Worm (Caenorhabditis elegans): ENCODE measurements around the gene glb-17.
"Not testable (repeated sequence)": the region's sequence is repeated elsewhere in the genome, so short reads cannot be mapped to it uniquely, and the experiment has no call there.

Gene glb-17

ce11 chrX:9576928-9577327 lies at the start of gene glb-17:
TSS of gene glb-17 (minus strand) at chrX:9577028.
- TF ChIP-seq lsy-12 (tag; optimal IDR thresholded peaks at IDR 0.05) = no peak
- no peak for TF ChIP-seq nhr-237 (tag; optimal IDR thresholded peaks at IDR 0.05)
- TF ChIP-seq fkh-2 (tag; optimal IDR thresholded peaks at IDR 0.05) = no peak
- no peak for TF ChIP-seq elt-2 (tag; optimal IDR thresholded peaks at IDR 0.05)
- no peak for TF ChIP-seq nhr-23 (tag; optimal IDR thresholded peaks at IDR 0.05)
- no peak for TF ChIP-seq nhr-12 (tag; optimal IDR thresholded peaks at IDR 0.05)
- no peak for TF ChIP-seq unc-62 (GFP tag; optimal IDR thresholded peaks at IDR 0.05)
- TF ChIP-seq sea-2 (GFP tag; optimal IDR thresholded peaks at IDR 0.05) = no peak
- no peak for TF ChIP-seq ztf-4 (tag; optimal IDR thresholded peaks at IDR 0.05)
- TF ChIP-seq ZK546.5 (tag; optimal IDR thresholded peaks at IDR 0.05) = no peak
- TF ChIP-seq pha-4 (tag; optimal IDR thresholded peaks at IDR 0.05) = no peak
- TF ChIP-seq mml-1 (tag; optimal IDR thresholded peaks at IDR 0.05) = no peak
- TF ChIP-seq elt-1 (tag; optimal IDR thresholded peaks at IDR 0.05) = no peak
- TF ChIP-seq jun-1 (tag; optimal IDR thresholded peaks at IDR 0.05) = no peak
- no peak for TF ChIP-seq ceh-9 (tag; optimal IDR thresholded peaks at IDR 0.05)
- no peak for TF ChIP-seq nhr-11 (tag; optimal IDR thresholded peaks at IDR 0.05)
- TF ChIP-seq R02D3.7 (tag; optimal IDR thresholded peaks at IDR 0.05) = no peak
- no peak for TF ChIP-seq ceh-82 (tag; optimal IDR thresholded peaks at IDR 0.05)

DNA sequence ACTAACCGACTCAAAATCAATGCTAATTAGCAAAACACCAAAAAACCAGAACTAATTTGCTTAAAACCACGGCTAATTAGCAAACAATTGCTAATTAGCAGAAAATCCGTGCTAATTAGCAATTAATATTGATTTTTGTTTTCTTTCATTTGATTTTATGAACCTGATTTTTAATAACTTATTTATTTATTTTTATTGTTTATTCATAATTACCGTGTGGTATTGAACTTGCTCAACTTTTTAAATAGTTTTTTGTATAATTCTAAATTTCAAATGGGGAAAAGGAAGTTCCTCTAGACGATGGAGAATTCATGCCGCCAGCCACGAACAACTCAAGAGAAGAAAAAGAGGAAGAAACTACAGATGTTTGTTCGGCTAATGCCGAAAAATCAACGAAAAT lies 49.0 kb upstream of the glb-17 start, which contains the start of gene F34H10.1:
Gene F34H10.1 (plus strand): TSS at position 301 of the 400 bp plus-strand sequence.
- not testable (repeated sequence) for TF ChIP-seq ZK546.5, zag-1, nhr-237 (tag; optimal IDR thresholded peaks at IDR 0.05)

DNA sequence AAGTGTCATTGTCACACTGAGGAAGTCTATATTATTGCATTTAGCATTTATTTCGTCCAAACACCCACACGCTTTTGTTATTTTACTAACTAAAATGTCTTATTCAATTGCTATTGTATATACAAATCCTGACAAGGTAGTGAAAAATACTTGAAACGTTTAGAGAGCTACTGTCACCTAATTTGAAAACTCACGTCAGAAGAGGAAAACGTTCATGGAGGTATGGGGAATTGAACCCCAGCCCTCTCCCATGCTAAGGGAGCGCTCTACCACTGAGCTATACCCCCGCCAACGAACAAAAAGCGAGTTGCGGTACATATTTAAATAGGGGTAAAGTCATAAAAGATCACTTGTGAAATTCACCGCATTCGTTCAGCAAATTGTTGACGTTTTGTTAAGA lies 45.8 kb upstream of the glb-17 start:
- TF ChIP-seq pha-4 (tag; optimal IDR thresholded peaks at IDR 0.05) = no peak
- peak; percentile 4 for TF ChIP-seq lsy-12 (tag; optimal IDR thresholded peaks at IDR 0.05)
- TF ChIP-seq hmg-11 (tag; optimal IDR thresholded peaks at IDR 0.05) = peak; percentile 14
- no peak for TF ChIP-seq nhr-67 (tag; optimal IDR thresholded peaks at IDR 0.05)
- peak; percentile 59 for TF ChIP-seq nhr-43 (tag; optimal IDR thresholded peaks at IDR 0.05; ENCODE audit: poor library complexity, severe bottlenecking)
- no peak for TF ChIP-seq jun-1 (tag; optimal IDR thresholded peaks at IDR 0.05)
- no peak for TF ChIP-seq nhr-76 (tag; optimal IDR thresholded peaks at IDR 0.05)
- TF ChIP-seq eor-1 (tag; optimal IDR thresholded peaks at IDR 0.05) = no peak
- no peak for TF ChIP-seq elt-3 (tag; optimal IDR thresholded peaks at IDR 0.05)
- no peak for TF ChIP-seq zag-1 (tag; optimal IDR thresholded peaks at IDR 0.05)
- peak; percentile 27 for TF ChIP-seq elt-2 (tag; optimal IDR thresholded peaks at IDR 0.05)
- TF ChIP-seq nhr-25 (tag; optimal IDR thresholded peaks at IDR 0.05) = peak; percentile 4

ce11 chrX:9620136-9620535 lies 43.3 kb upstream of the glb-17 start, which contains the start of gene C11E4.8:
TSS of gene C11E4.8 (plus strand) at chrX:9620436.
- TF ChIP-seq fos-1 (tag; optimal IDR thresholded peaks at IDR 0.05) (no peak), fkh-10 (GFP tag; optimal IDR thresholded peaks at IDR 0.05) (no peak), lin-39 (tag; optimal IDR thresholded peaks at IDR 0.05) (no peak), daf-12 (tag; optimal IDR thresholded peaks at IDR 0.05) (no peak), aly-2 (tag; optimal IDR thresholded peaks at IDR 0.05) (no peak), mml-1 (tag; optimal IDR thresholded peaks at IDR 0.05) (no peak), lsy-12 (tag; optimal IDR thresholded peaks at IDR 0.05) (no peak)

DNA sequence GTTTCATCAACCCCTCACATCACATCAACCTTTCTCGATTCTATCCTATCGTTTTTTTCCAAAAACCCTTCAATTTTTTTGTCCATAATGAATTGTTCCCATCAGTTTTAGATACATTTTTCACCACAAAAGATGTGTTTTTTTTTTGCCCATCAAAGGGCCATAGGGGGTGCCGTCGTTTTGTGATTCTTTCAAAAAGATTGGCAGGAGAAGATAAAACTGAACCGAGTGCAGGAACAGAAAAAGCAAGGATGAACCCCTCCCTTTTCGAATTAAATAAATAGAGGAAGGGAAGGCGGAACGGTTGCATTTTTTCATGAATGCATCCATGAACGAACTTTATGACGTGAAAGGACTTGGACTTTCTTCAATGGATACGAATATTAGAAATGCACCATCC lies 40.1 kb upstream of the glb-17 start, which contains the start of gene C11E4.7:
Gene C11E4.7 (plus strand): TSS at position 301 of the 400 bp plus-strand sequence.
- TF ChIP-seq fkh-10 (GFP tag; optimal IDR thresholded peaks at IDR 0.05) = no peak
- no peak for TF ChIP-seq egl-5 (tag; optimal IDR thresholded peaks at IDR 0.05)
- no peak for TF ChIP-seq lsy-12 (tag; optimal IDR thresholded peaks at IDR 0.05)
- no peak for TF ChIP-seq snpc-4 (tag; optimal IDR thresholded peaks at IDR 0.05)
- no peak for TF ChIP-seq nhr-237 (tag; optimal IDR thresholded peaks at IDR 0.05)
- TF ChIP-seq nhr-43 (tag; optimal IDR thresholded peaks at IDR 0.05; ENCODE audit: poor library complexity, severe bottlenecking) = no peak
- TF ChIP-seq daf-12 (tag; optimal IDR thresholded peaks at IDR 0.05) = no peak
- no peak for TF ChIP-seq nhr-11 (tag; optimal IDR thresholded peaks at IDR 0.05)
- TF ChIP-seq hmg-11 (tag; optimal IDR thresholded peaks at IDR 0.05) = no peak
- no peak for TF ChIP-seq nhr-77 (tag; optimal IDR thresholded peaks at IDR 0.05)
- TF ChIP-seq ceh-9 (tag; optimal IDR thresholded peaks at IDR 0.05) = no peak
- no peak for TF ChIP-seq nhr-76 (tag; optimal IDR thresholded peaks at IDR 0.05)
- no peak for TF ChIP-seq lin-39 (tag; optimal IDR thresholded peaks at IDR 0.05)
- no peak for TF ChIP-seq pqm-1 (tag; optimal IDR thresholded peaks at IDR 0.05)

All from whole organism, L3 larva.